ENCODE assay signal across 1 fruit fly cellular context in the genomic region with DNA sequence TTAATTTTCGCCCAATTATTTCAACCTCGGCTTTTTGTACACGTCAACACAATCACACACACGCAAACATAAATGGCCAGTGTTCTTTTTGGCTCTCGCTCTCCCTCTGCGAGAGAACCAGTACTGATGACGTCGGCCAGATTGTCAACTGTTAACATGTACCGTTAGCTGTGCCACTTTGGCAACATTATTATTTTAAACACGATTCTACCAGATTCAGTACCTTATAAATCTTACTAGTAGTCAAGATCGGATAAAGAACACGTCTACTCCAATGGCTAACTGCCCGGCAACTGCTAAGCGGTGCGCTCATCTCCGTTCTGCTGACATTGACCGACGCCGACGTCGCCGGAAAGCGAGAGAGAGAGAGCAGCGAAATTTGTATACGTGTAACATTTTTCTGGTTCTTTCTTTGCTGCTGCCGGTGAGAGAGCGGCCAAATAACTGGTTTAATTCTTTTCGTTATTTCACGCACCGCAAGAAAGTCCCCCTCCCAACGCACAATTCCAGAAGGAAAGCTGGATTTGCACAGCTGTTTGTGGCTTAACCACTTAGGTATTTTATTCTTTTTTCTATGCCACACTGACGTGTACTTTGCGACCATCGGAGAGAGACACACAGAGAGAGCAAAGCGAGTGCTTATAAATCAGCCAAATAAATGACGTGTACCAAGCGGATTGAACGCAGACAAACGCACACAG.
TF ChIP-seq lines count a peak whose summit lies in the region.

No protein-coding gene starts in this region.

TF ChIP-seq in whole organism, embryonic, 481 proteins besides CTCF, POLR2A, EP300 and RAD21 (continued from another document):
- TF ChIP-seq CG3407 (GFP tag; optimal IDR thresholded peaks at IDR 0.05; lab: Kevin White, UChicago) (no peak), twi (tag; optimal IDR thresholded peaks at IDR 0.05; lab: Kevin White, UChicago) (no peak), CG12236 (GFP tag; optimal IDR thresholded peaks at IDR 0.05; lab: Kevin White, UChicago) (no peak), CG14050 (GFP tag; IDR thresholded peaks at IDR 0.05; lab: Robert Waterston, UW) (no peak), CG13123 (GFP tag; optimal IDR thresholded peaks at IDR 0.05; lab: Kevin White, UChicago) (no peak), Deaf1 (tag; optimal IDR thresholded peaks at IDR 0.05; lab: Kevin White, UChicago) (no peak), ssp (GFP tag; IDR thresholded peaks at IDR 0.05; lab: Robert Waterston, UW) (no peak), CG7928 (GFP tag; optimal IDR thresholded peaks at IDR 0.05; lab: Kevin White, UChicago) (no peak), zf30C (GFP tag; optimal IDR thresholded peaks at IDR 0.05; lab: Kevin White, UChicago) (peak; percentile 38), CG11085 (GFP tag; IDR thresholded peaks at IDR 0.05; lab: Robert Waterston, UW) (no peak), CG34224 (GFP tag; IDR thresholded peaks at IDR 0.05; lab: Robert Waterston, UW; ENCODE audit: partially characterized antibody) (peak; percentile 64), eve (GFP tag; optimal IDR thresholded peaks at IDR 0.05; lab: Kevin White, UChicago) (no peak), luna (GFP tag; optimal IDR thresholded peaks at IDR 0.05; lab: Kevin White, UChicago) (no peak), cato (GFP tag; optimal IDR thresholded peaks at IDR 0.05; lab: Kevin White, UChicago; ENCODE audit: borderline replicate concordance) (no peak), hkb (optimal IDR thresholded peaks at IDR 0.05; lab: Kevin White, UChicago) (no peak), hkb (GFP tag; IDR thresholded peaks at IDR 0.05; lab: Robert Waterston, UW) (no peak), CG2202 (tag; optimal IDR thresholded peaks at IDR 0.05; lab: Kevin White, UChicago) (no peak), sqz (GFP tag; optimal IDR thresholded peaks at IDR 0.05; lab: Kevin White, UChicago) (peak; percentile 45), CG8281 (tag; optimal IDR thresholded peaks at IDR 0.05; lab: Kevin White, UChicago) (no peak), seq (GFP tag; IDR thresholded peaks at IDR 0.05; lab: Robert Waterston, UW) (no peak), Med (GFP tag; lab: Kevin White, UChicago) (peak; percentile 56), CG2116 (GFP tag; optimal IDR thresholded peaks at IDR 0.05; lab: Kevin White, UChicago) (no peak), sug (tag; optimal IDR thresholded peaks at IDR 0.05; lab: Kevin White, UChicago) (no peak), yki (optimal IDR thresholded peaks at IDR 0.05; lab: Kevin White, UChicago) (no peak), CG5953 (GFP tag; IDR thresholded peaks at IDR 0.05; lab: Robert Waterston, UW) (no peak), grau (tag; optimal IDR thresholded peaks at IDR 0.05; lab: Kevin White, UChicago) (no peak), CG18476 (GFP tag; optimal IDR thresholded peaks at IDR 0.05; lab: Kevin White, UChicago) (no peak), croc (GFP tag; conservative IDR thresholded peaks at IDR 0.05; lab: Robert Waterston, UW) (no peak), Sry-δ (GFP tag; optimal IDR thresholded peaks at IDR 0.05; lab: Kevin White, UChicago) (peak; percentile 1), dpn (GFP tag; optimal IDR thresholded peaks at IDR 0.05; lab: Kevin White, UChicago) (no peak), CG10366 (GFP tag; IDR thresholded peaks at IDR 0.05; lab: Robert Waterston, UW) (no peak), maf-S (GFP tag; optimal IDR thresholded peaks at IDR 0.05; lab: Kevin White, UChicago) (no peak), Sox102F (GFP tag; optimal IDR thresholded peaks at IDR 0.05; lab: Kevin White, UChicago) (no peak), CG31441 (GFP tag; IDR thresholded peaks at IDR 0.05; lab: Robert Waterston, UW) (no peak)
TF ChIP-seq in whole organism, embryonic: peak in this region for 32.
